Worm (Caenorhabditis elegans) whole organism, midembryonic: ENCODE data around the gene rpl-35.

ENCODE experiments used
- cog-1 ChIP-seq: sonication (generic microtip); optimal IDR thresholded peaks from 2 replicates; lab custom pipeline; 2016; ENCODE audit warnings: missing genetic modification characterization, missing compliant biosample characterization
- flt-1 ChIP-seq: fragments of 200-800 bp; sonication (Bioruptor generic); IDR thresholded peaks from 2 replicates; pipeline ENCODE4 v1.3.6; 2022; ENCODE audit warnings: missing genetic modification characterization, missing compliant biosample characterization
- klf-2 ChIP-seq: fragments of 200-800 bp; sonication (Bioruptor generic); conservative IDR thresholded peaks from 2 replicates; pipeline ENCODE4 v1.3.6; 2022; ENCODE audit warnings: missing genetic modification reagents, missing genetic modification characterization, missing compliant biosample characterization
- med-1 ChIP-seq: sonication (generic microtip); optimal IDR thresholded peaks from 2 replicates; lab custom pipeline; 2017; ENCODE audit warnings: missing genetic modification characterization, mild to moderate bottlenecking, missing compliant biosample characterization, antibody characterized with exemption, missing genetic modification reagents; ENCODE audit not compliant: insufficient read depth
- ref-1 ChIP-seq: fragments of 200-800 bp; sonication (Bioruptor generic); conservative IDR thresholded peaks from 2 replicates; pipeline ENCODE4 v1.3.6; 2022; ENCODE audit warnings: missing genetic modification reagents, missing genetic modification characterization, missing compliant biosample characterization
- tab-1 ChIP-seq: fragments of 200-800 bp; sonication (Bioruptor generic); IDR thresholded peaks from 2 replicates; pipeline ENCODE4 v1.3.6; 2022; ENCODE audit warnings: missing genetic modification characterization, missing compliant biosample characterization
- ztf-23 ChIP-seq: fragments of 200-800 bp; sonication (Bioruptor generic); IDR thresholded peaks from 2 replicates; pipeline ENCODE4 v1.3.6; 2022; ENCODE audit warnings: missing genetic modification reagents, missing genetic modification characterization, missing compliant biosample characterization
- ztf-29 ChIP-seq: fragments of 200-800 bp; sonication (Bioruptor generic); IDR thresholded peaks from 2 replicates; pipeline ENCODE4 v1.3.6; 2022; ENCODE audit warnings: missing genetic modification reagents, missing genetic modification characterization, missing compliant biosample characterization

ce11 chrIII:7873481-7873880, 18.5 kb downstream of the rpl-35 start, which contains the start of gene tyr-1:
- no peak for TF ChIP-seq klf-2
- TF ChIP-seq flt-1 (GFP tag; lab: Robert Waterston, UW) = no peak
- no peak for TF ChIP-seq tab-1 (GFP tag; lab: Robert Waterston, UW)
- TF ChIP-seq med-1 (GFP tag; lab: Kevin White, UChicago) = no peak
- TF ChIP-seq cog-1 (tag; lab: Kevin White, UChicago) = no peak
- no peak for TF ChIP-seq ztf-29 (GFP tag; lab: Robert Waterston, UW)
- no peak for TF ChIP-seq ztf-23 (GFP tag; lab: Robert Waterston, UW)
- no peak for TF ChIP-seq ref-1
